Worm (Caenorhabditis elegans) whole organism, L3 larva: ENCODE results near the gene unc-71.

ENCODE experiments used
- aly-2 ChIP-seq: fragments of 150-350 bp; optimal IDR thresholded peaks from 2 replicates; lab custom pipeline; 2014; ENCODE audit warnings: missing biosample characterization, missing genetic modification characterization
- egl-5 ChIP-seq: fragments of 150-350 bp; optimal IDR thresholded peaks from 2 replicates; lab custom pipeline; 2017; ENCODE audit warnings: missing biosample characterization, missing genetic modification reagents, missing genetic modification characterization, inconsistent platforms
- fkh-10 ChIP-seq: sonication (generic microtip); optimal IDR thresholded peaks from 2 replicates; lab custom pipeline; 2017; ENCODE audit warnings: missing biosample characterization, missing genetic modification reagents, missing genetic modification characterization
- fos-1 ChIP-seq: fragments of 150-350 bp; optimal IDR thresholded peaks from 2 replicates; lab custom pipeline; 2014; ENCODE audit warnings: missing biosample characterization, missing genetic modification characterization
- mdl-1 ChIP-seq: fragments of 150-350 bp; optimal IDR thresholded peaks from 2 replicates; lab custom pipeline; 2014; ENCODE audit warnings: missing biosample characterization, missing genetic modification characterization
- nhr-237 ChIP-seq: fragments of 150-350 bp; optimal IDR thresholded peaks from 2 replicates; lab custom pipeline; 2014; ENCODE audit warnings: missing biosample characterization, missing genetic modification characterization
- nhr-76 ChIP-seq: fragments of 150-350 bp; sonication (generic microtip); optimal IDR thresholded peaks from 5 replicates; lab custom pipeline; 2014; ENCODE audit warnings: missing biosample characterization, missing genetic modification characterization
- snpc-4 ChIP-seq: fragments of 150-350 bp; optimal IDR thresholded peaks from 2 replicates; lab custom pipeline; 2014; ENCODE audit warnings: missing biosample characterization, missing genetic modification characterization
- unc-39 ChIP-seq: sonication (generic microtip); optimal IDR thresholded peaks from 4 replicates; lab custom pipeline; 2017; ENCODE audit warnings: missing biosample characterization, missing genetic modification characterization
- ztf-11 ChIP-seq: fragments of 150-350 bp; optimal IDR thresholded peaks from 2 replicates; lab custom pipeline; 2014; ENCODE audit warnings: missing biosample characterization, missing genetic modification characterization
- ztf-4 ChIP-seq: fragments of 150-350 bp; optimal IDR thresholded peaks from 2 replicates; lab custom pipeline; 2014; ENCODE audit warnings: missing biosample characterization, missing genetic modification characterization

- TF ChIP-seq unc-39 (tag; lab: Kevin White, UChicago) (no peak), nhr-76 (tag; lab: Kevin White, UChicago) (no peak), snpc-4 (no peak), fos-1 (no peak), ztf-4 (tag; lab: Kevin White, UChicago) (no peak), fkh-10 (GFP tag; lab: Kevin White, UChicago) (no peak), aly-2 (no peak), egl-5 (tag; lab: Kevin White, UChicago) (no peak), mdl-1 (tag; lab: Kevin White, UChicago) (no peak), nhr-237 (tag; lab: Kevin White, UChicago) (no peak), ztf-11 (tag; lab: Kevin White, UChicago) (no peak)
Observed at ce11 chrIII:12833079-12833478, 58.5 kb downstream of the unc-71 start.
